Fruit fly (Drosophila melanogaster) whole organism, embryonic: ENCODE measurements around the gene CG6195.

ENCODE experiments used
- Abd-B ChIP-seq: fragments of 200-800 bp; sonication (Bioruptor generic); optimal IDR thresholded peaks from 2 replicates; lab custom pipeline; 2018; ENCODE audit warnings: missing biosample characterization, mild to moderate bottlenecking, missing genetic modification characterization, moderate library complexity
- Aef1 ChIP-seq: fragments of 200-800 bp; sonication (Bioruptor generic); IDR thresholded peaks from 3 replicates; pipeline ENCODE4 v1.3.6; 2022; ENCODE audit warnings: missing biosample characterization, missing genetic modification characterization
- Atf3 ChIP-seq: fragments of 200-800 bp; sonication (Bioruptor generic); optimal IDR thresholded peaks from 3 replicates; lab custom pipeline; 2016; ENCODE audit warnings: missing biosample characterization, missing genetic modification characterization
- B-H1 ChIP-seq: fragments of 200-800 bp; sonication (Bioruptor generic); IDR thresholded peaks from 3 replicates; pipeline ENCODE4 v1.3.6; 2022; ENCODE audit warnings: missing biosample characterization, missing genetic modification characterization
- Bgb ChIP-seq: fragments of 200-800 bp; sonication (Bioruptor generic); IDR thresholded peaks from 2 replicates; pipeline ENCODE4 v1.3.6; 2022; ENCODE audit warnings: missing biosample characterization, missing genetic modification characterization; ENCODE audit not compliant: partially characterized antibody
- CG10274 ChIP-seq: fragments of 200-800 bp; sonication (Bioruptor generic); optimal IDR thresholded peaks from 3 replicates; lab custom pipeline; 2017; ENCODE audit warnings: missing biosample characterization, mild to moderate bottlenecking, missing genetic modification characterization
- CG10543 ChIP-seq: fragments of 200-800 bp; sonication (Bioruptor generic); optimal IDR thresholded peaks from 3 replicates; lab custom pipeline; 2017; ENCODE audit warnings: missing biosample characterization, mild to moderate bottlenecking, missing genetic modification characterization, moderate library complexity
- CG11560 ChIP-seq: fragments of 200-800 bp; sonication (Bioruptor generic); IDR thresholded peaks from 3 replicates; pipeline ENCODE4 v1.3.6; 2022; ENCODE audit warnings: missing biosample characterization, missing genetic modification characterization
- CG12104 ChIP-seq: fragments of 200-800 bp; sonication (Bioruptor generic); optimal IDR thresholded peaks from 3 replicates; lab custom pipeline; 2016; ENCODE audit warnings: missing biosample characterization, missing genetic modification characterization
- CG12219 ChIP-seq: fragments of 200-800 bp; sonication (Bioruptor generic); optimal IDR thresholded peaks from 3 replicates; lab custom pipeline; 2018; ENCODE audit warnings: missing biosample characterization, mild to moderate bottlenecking, missing genetic modification characterization
- CG13624 ChIP-seq: fragments of 200-800 bp; sonication (Bioruptor generic); optimal IDR thresholded peaks from 2 replicates; lab custom pipeline; 2016; ENCODE audit warnings: missing biosample characterization, missing genetic modification characterization
- CG14441 ChIP-seq: fragments of 200-800 bp; sonication (Bioruptor generic); IDR thresholded peaks from 2 replicates; pipeline ENCODE4 v1.3.6; 2022; ENCODE audit warnings: missing biosample characterization, missing genetic modification characterization
- CG14965 ChIP-seq: fragments of 200-800 bp; sonication (Bioruptor generic); optimal IDR thresholded peaks from 2 replicates; lab custom pipeline; 2016; ENCODE audit warnings: missing biosample characterization, missing genetic modification characterization, borderline replicate concordance
- CG15601 ChIP-seq: fragments of 200-800 bp; sonication (Bioruptor generic); optimal IDR thresholded peaks from 3 replicates; lab custom pipeline; 2019; ENCODE audit warnings: missing biosample characterization, mild to moderate bottlenecking, missing genetic modification characterization, moderate library complexity
- CG31365 ChIP-seq: fragments of 200-800 bp; sonication (Bioruptor generic); optimal IDR thresholded peaks from 2 replicates; lab custom pipeline; 2018; ENCODE audit warnings: missing biosample characterization, mild to moderate bottlenecking, missing genetic modification characterization
- CG32772 ChIP-seq: fragments of 200-800 bp; sonication (Bioruptor generic); IDR thresholded peaks from 2 replicates; pipeline ENCODE4 v1.3.6; 2022; ENCODE audit warnings: missing biosample characterization, missing genetic modification characterization
- CG3281 ChIP-seq: fragments of 200-800 bp; sonication (Bioruptor generic); optimal IDR thresholded peaks from 3 replicates; lab custom pipeline; 2017; ENCODE audit warnings: missing biosample characterization, mild to moderate bottlenecking, missing genetic modification characterization
- CG3407 ChIP-seq: fragments of 200-800 bp; sonication (Bioruptor generic); optimal IDR thresholded peaks from 2 replicates; lab custom pipeline; 2018; ENCODE audit warnings: missing biosample characterization, mild to moderate bottlenecking, missing genetic modification characterization
- CG4328 ChIP-seq: fragments of 200-800 bp; sonication (Bioruptor generic); optimal IDR thresholded peaks from 3 replicates; lab custom pipeline; 2017; ENCODE audit warnings: missing biosample characterization, missing genetic modification reagents, missing genetic modification characterization
- CG5180 ChIP-seq: fragments of 200-800 bp; sonication (Bioruptor generic); optimal IDR thresholded peaks from 3 replicates; lab custom pipeline; 2017; ENCODE audit warnings: missing biosample characterization, missing genetic modification characterization, mild to moderate bottlenecking, moderate library complexity, missing genetic modification reagents
- CG6683 ChIP-seq: fragments of 200-800 bp; sonication (Bioruptor generic); optimal IDR thresholded peaks from 2 replicates; lab custom pipeline; 2017; ENCODE audit warnings: missing biosample characterization, mild to moderate bottlenecking, missing genetic modification characterization, missing genetic modification reagents
- CG8290 ChIP-seq, 3 experiments: fragments of 200-800 bp; sonication (Bioruptor generic); optimal IDR thresholded peaks; 2 replicates each; lab custom pipeline; 2016 to 2019; ENCODE audit warnings: missing biosample characterization in 3 of 3, missing genetic modification characterization in 3 of 3, mild to moderate bottlenecking in 2 of 3, moderate library complexity in 1 of 3
- CG9215 ChIP-seq: fragments of 200-800 bp; sonication (Bioruptor generic); IDR thresholded peaks from 2 replicates; pipeline ENCODE4 v1.3.6; 2022; ENCODE audit warnings: missing biosample characterization, missing genetic modification characterization
- CG9727 ChIP-seq: fragments of 200-800 bp; sonication (Bioruptor generic); optimal IDR thresholded peaks from 3 replicates; lab custom pipeline; 2017; ENCODE audit warnings: missing biosample characterization, mild to moderate bottlenecking, missing genetic modification characterization
- CG9797 ChIP-seq: fragments of 200-800 bp; sonication (Bioruptor generic); optimal IDR thresholded peaks from 3 replicates; lab custom pipeline; 2018; ENCODE audit warnings: missing biosample characterization, mild to moderate bottlenecking, missing genetic modification characterization
- Ets97D ChIP-seq: fragments of 200-800 bp; sonication (Bioruptor generic); optimal IDR thresholded peaks from 3 replicates; lab custom pipeline; 2016; ENCODE audit warnings: missing biosample characterization, missing genetic modification characterization
- Max ChIP-seq: fragments of 200-800 bp; sonication (Bioruptor generic); optimal IDR thresholded peaks from 2 replicates; lab custom pipeline; 2016; ENCODE audit warnings: missing biosample characterization, mild to moderate bottlenecking, missing genetic modification characterization
- Med ChIP-seq: fragments of 200-800 bp; sonication (Bioruptor generic); peaks from one replicate; lab custom pipeline; 2016; ENCODE audit warnings: missing biosample characterization, missing genetic modification characterization, mild to moderate bottlenecking, inconsistent platforms, moderate library complexity
- Meics ChIP-seq: fragments of 200-800 bp; sonication (Bioruptor generic); optimal IDR thresholded peaks from 2 replicates; lab custom pipeline; 2017; ENCODE audit warnings: missing biosample characterization, mild to moderate bottlenecking, missing genetic modification characterization
- Six4 ChIP-seq: fragments of 200-800 bp; sonication (Bioruptor generic); optimal IDR thresholded peaks from 2 replicates; lab custom pipeline; 2016; ENCODE audit warnings: missing biosample characterization, missing genetic modification characterization
- bab2 ChIP-seq: fragments of 200-800 bp; sonication (Bioruptor generic); optimal IDR thresholded peaks from 2 replicates; lab custom pipeline; 2016; ENCODE audit warnings: missing biosample characterization, missing genetic modification characterization
- bbx ChIP-seq: fragments of 200-800 bp; sonication (Bioruptor generic); IDR thresholded peaks from 2 replicates; pipeline ENCODE4 v1.3.6; 2022; ENCODE audit warnings: missing biosample characterization, missing genetic modification characterization; ENCODE audit not compliant: partially characterized antibody
- bcd ChIP-seq: fragments of 200-800 bp; sonication (Bioruptor generic); optimal IDR thresholded peaks from 2 replicates; lab custom pipeline; 2017; ENCODE audit warnings: missing biosample characterization, mild to moderate bottlenecking, missing genetic modification characterization
- chm ChIP-seq: fragments of 200-800 bp; sonication (Bioruptor generic); IDR thresholded peaks from 2 replicates; pipeline ENCODE4 v1.3.6; 2022; ENCODE audit warnings: missing biosample characterization, missing genetic modification characterization
- chn ChIP-seq: fragments of 200-800 bp; sonication (Bioruptor generic); optimal IDR thresholded peaks from 2 replicates; lab custom pipeline; 2016; ENCODE audit warnings: missing biosample characterization, missing genetic modification characterization
- dpn ChIP-seq, 2 experiments: fragments of 200-800 bp; sonication (Bioruptor generic); optimal IDR thresholded peaks; 3 replicates each; lab custom pipeline; 2016; ENCODE audit warnings: missing biosample characterization in 2 of 2, missing genetic modification characterization in 2 of 2
- esg ChIP-seq: fragments of 200-800 bp; sonication (Bioruptor generic); conservative IDR thresholded peaks from 2 replicates; pipeline ENCODE4 v1.3.6; 2022; ENCODE audit warnings: missing biosample characterization, missing genetic modification characterization
- gro ChIP-seq: fragments of 200-800 bp; sonication (Bioruptor generic); optimal IDR thresholded peaks from 2 replicates; lab custom pipeline; 2016; ENCODE audit warnings: missing biosample characterization, missing genetic modification characterization
- kah ChIP-seq: fragments of 200-800 bp; sonication (Bioruptor generic); optimal IDR thresholded peaks from 2 replicates; lab custom pipeline; 2018; ENCODE audit warnings: missing biosample characterization, mild to moderate bottlenecking, missing genetic modification characterization
- nau ChIP-seq: fragments of 200-800 bp; sonication (Bioruptor generic); optimal IDR thresholded peaks from 3 replicates; lab custom pipeline; 2017; ENCODE audit warnings: missing biosample characterization, mild to moderate bottlenecking, missing genetic modification characterization, missing genetic modification reagents
- nom ChIP-seq: fragments of 200-800 bp; sonication (Bioruptor generic); optimal IDR thresholded peaks from 2 replicates; lab custom pipeline; 2017; ENCODE audit warnings: missing biosample characterization, missing genetic modification characterization, mild to moderate bottlenecking, moderate library complexity, missing genetic modification reagents
- pros ChIP-seq: fragments of 200-800 bp; sonication (Bioruptor generic); optimal IDR thresholded peaks from 3 replicates; lab custom pipeline; 2019; ENCODE audit warnings: missing biosample characterization, mild to moderate bottlenecking, missing genetic modification characterization, moderate library complexity
- rib ChIP-seq: fragments of 200-800 bp; sonication (Bioruptor generic); IDR thresholded peaks from 2 replicates; pipeline ENCODE4 v1.3.6; 2022; ENCODE audit warnings: missing biosample characterization, missing genetic modification characterization
- salm ChIP-seq: fragments of 200-800 bp; sonication (Bioruptor generic); optimal IDR thresholded peaks from 2 replicates; lab custom pipeline; 2018; ENCODE audit warnings: missing biosample characterization, mild to moderate bottlenecking, missing genetic modification characterization
- sr ChIP-seq: fragments of 200-800 bp; sonication (Bioruptor generic); IDR thresholded peaks from 3 replicates; pipeline ENCODE4 v1.3.6; 2022; ENCODE audit warnings: missing biosample characterization, missing genetic modification characterization
- ssp ChIP-seq: fragments of 200-800 bp; sonication (Bioruptor generic); IDR thresholded peaks from 2 replicates; pipeline ENCODE4 v1.3.6; 2022; ENCODE audit warnings: missing biosample characterization, missing genetic modification characterization
- tup ChIP-seq: fragments of 200-800 bp; sonication (Bioruptor generic); optimal IDR thresholded peaks from 2 replicates; lab custom pipeline; 2016; ENCODE audit warnings: missing biosample characterization, mild to moderate bottlenecking, missing genetic modification characterization, moderate library complexity
- vnd ChIP-seq: fragments of 200-800 bp; sonication (Bioruptor generic); IDR thresholded peaks from 3 replicates; pipeline ENCODE4 v1.3.6; 2022; ENCODE audit warnings: missing biosample characterization, missing genetic modification characterization; ENCODE audit not compliant: partially characterized antibody

Gene CG6195

DNA sequence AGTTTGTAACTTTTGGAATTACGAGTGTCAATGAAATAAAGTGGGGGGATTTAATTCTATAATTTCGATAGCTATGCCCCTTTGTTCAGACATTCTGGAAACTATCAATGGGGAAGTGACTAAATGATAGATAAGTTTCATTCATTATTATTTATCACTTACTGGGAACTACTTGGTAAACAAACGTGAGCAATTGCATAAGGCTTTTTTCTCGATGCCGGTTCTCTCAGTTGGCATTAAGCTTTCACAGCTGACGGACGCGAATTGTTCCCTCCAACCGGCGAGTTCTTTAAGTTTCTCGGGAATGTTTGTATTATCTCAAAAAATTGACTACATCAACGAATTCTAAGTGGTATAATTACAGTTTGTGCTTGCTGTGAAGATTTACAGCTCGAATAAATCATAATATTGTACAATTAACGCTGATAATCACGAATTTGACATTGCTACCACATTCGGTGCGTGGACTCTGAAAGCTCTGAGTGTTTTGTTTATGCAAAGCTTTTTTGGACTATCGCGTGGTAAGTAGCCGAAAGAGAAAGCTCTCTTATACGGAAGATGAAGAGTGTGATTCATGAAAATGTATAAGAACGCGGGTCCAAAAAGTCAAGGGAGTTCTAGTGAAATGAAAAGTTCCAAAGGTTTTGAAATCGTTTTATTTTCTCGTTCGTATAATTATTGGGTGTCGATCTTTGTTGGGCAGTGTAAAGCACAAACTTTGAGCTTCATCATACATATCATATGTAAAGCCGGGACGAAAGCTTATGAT lies 23.2 kb upstream of the CG6195 start, which contains the start of gene Naam (continued):
- TF ChIP-seq tup (GFP tag; lab: Kevin White, UChicago), result no peak
- peak; percentile 78 for TF ChIP-seq CG10543 (GFP tag; lab: Kevin White, UChicago)
- no peak for TF ChIP-seq Bgb (GFP tag; lab: Robert Waterston, UW)
- TF ChIP-seq CG15601, result no peak
- no peak for TF ChIP-seq vnd (GFP tag; lab: Robert Waterston, UW)
- TF ChIP-seq CG12104 (GFP tag; lab: Kevin White, UChicago), result peak; percentile 35
- TF ChIP-seq CG14441 (GFP tag; lab: Robert Waterston, UW), result peak; percentile 67
- peak; percentile 39 for TF ChIP-seq CG4328
- TF ChIP-seq CG9727 (GFP tag; lab: Kevin White, UChicago), result peak; percentile 44
- TF ChIP-seq Aef1, result peak; percentile 56
- peak; percentile 71 for TF ChIP-seq Six4 (GFP tag; lab: Kevin White, UChicago)
- no peak for TF ChIP-seq CG9797 (GFP tag; lab: Kevin White, UChicago)
- peak; percentile 85 to 87 for TF ChIP-seq dpn (GFP tag; optimal IDR thresholded peaks at IDR 0.05; lab: Kevin White, UChicago)
- no peak for TF ChIP-seq pros (GFP tag; lab: Kevin White, UChicago)
- TF ChIP-seq CG12219 (GFP tag; lab: Kevin White, UChicago), result peak; percentile 66
- peak; percentile 30 for TF ChIP-seq CG10274 (GFP tag; lab: Kevin White, UChicago)
- TF ChIP-seq CG13624 (GFP tag; lab: Kevin White, UChicago), result peak; percentile 89
- TF ChIP-seq gro (GFP tag; lab: Kevin White, UChicago), result peak; percentile 88
- peak; percentile 47 for TF ChIP-seq Ets97D
- TF ChIP-seq bbx (GFP tag; lab: Robert Waterston, UW), result no peak
- TF ChIP-seq bab2 (GFP tag; lab: Kevin White, UChicago), result peak; percentile 64
- TF ChIP-seq chn (GFP tag; lab: Kevin White, UChicago), result peak; percentile 60
- TF ChIP-seq CG3407, result peak; percentile 14
- TF ChIP-seq nom (GFP tag; lab: Kevin White, UChicago), result no peak
- peak; percentile 26 for TF ChIP-seq CG31365 (tag; lab: Kevin White, UChicago)
- TF ChIP-seq Med, result peak; percentile 98
- peak; percentile 71 for TF ChIP-seq bcd
- TF ChIP-seq Atf3 (GFP tag; lab: Kevin White, UChicago), result peak; percentile 30
- peak; percentile 28; the same call in 1 of the 3 replicates for TF ChIP-seq sr (GFP tag; lab: Robert Waterston, UW)
- TF ChIP-seq CG8290 (GFP tag; optimal IDR thresholded peaks at IDR 0.05; lab: Kevin White, UChicago), result no peak
- TF ChIP-seq CG8290 (tag; optimal IDR thresholded peaks at IDR 0.05; lab: Kevin White, UChicago), result peak in 1 of 2 experiments; percentile 87
- TF ChIP-seq Abd-B, result no peak
- peak; percentile 83 for TF ChIP-seq CG3281 (GFP tag; lab: Kevin White, UChicago)
- TF ChIP-seq B-H1 (GFP tag; lab: Robert Waterston, UW), result peak; percentile 46; the same call in 1 of the 3 replicates
- TF ChIP-seq CG9215 (GFP tag; lab: Robert Waterston, UW), result peak; percentile 53
- TF ChIP-seq CG14965 (GFP tag; lab: Kevin White, UChicago), result peak; percentile 8
- no peak for TF ChIP-seq CG32772
- 0 out of 2 replicates have a peak, but pooled peaks have one; percentile 15 for TF ChIP-seq rib (GFP tag; lab: Robert Waterston, UW)
- TF ChIP-seq ssp (GFP tag; lab: Robert Waterston, UW), result no peak
- 0 out of 2 replicates have a peak, but pooled peaks have one; percentile 15 for TF ChIP-seq esg (GFP tag; lab: Robert Waterston, UW)
- TF ChIP-seq nau, result peak; percentile 61
- peak; percentile 67 for TF ChIP-seq salm (tag; lab: Kevin White, UChicago)
- no peak for TF ChIP-seq CG11560 (tag; lab: Robert Waterston, UW)
- peak; percentile 47 for TF ChIP-seq Max (GFP tag; lab: Kevin White, UChicago)
- TF ChIP-seq Meics (GFP tag; lab: Kevin White, UChicago), result peak; percentile 87
- no peak for TF ChIP-seq kah (GFP tag; lab: Kevin White, UChicago)
- TF ChIP-seq CG6683 (GFP tag; lab: Kevin White, UChicago), result peak; percentile 64
- peak; percentile 45 for TF ChIP-seq CG5180 (GFP tag; lab: Kevin White, UChicago)
- peak; percentile 73; the same call in 1 of the 2 replicates for TF ChIP-seq chm (GFP tag; lab: Robert Waterston, UW)
